Worm (Caenorhabditis elegans) whole organism, young adult: ENCODE data around the gene T09F5.10.

Experiments
- T07F8.4 ChIP-seq: sonication (generic microtip); optimal IDR thresholded peaks from 2 replicates; lab custom pipeline; 2016; ENCODE audit warnings: mild to moderate bottlenecking, missing genetic modification characterization, moderate library complexity, missing compliant biosample characterization
- cebp-2 ChIP-seq: fragments of 200-800 bp; sonication (Bioruptor generic); IDR thresholded peaks from 2 replicates; pipeline ENCODE4 v1.3.6; 2022; ENCODE audit warnings: missing genetic modification characterization, missing compliant biosample characterization
- ceh-58 ChIP-seq: fragments of 200-800 bp; sonication (Bioruptor generic); IDR thresholded peaks from 2 replicates; pipeline ENCODE4 v1.3.6; 2022; ENCODE audit warnings: missing genetic modification characterization, missing compliant biosample characterization
- lag-1 ChIP-seq: fragments of 200-800 bp; sonication (Bioruptor generic); IDR thresholded peaks from 2 replicates; pipeline ENCODE4 v1.3.6; 2022; ENCODE audit warnings: missing genetic modification reagents, missing genetic modification characterization, missing compliant biosample characterization
- mxl-1 ChIP-seq: sonication (generic microtip); optimal IDR thresholded peaks from 2 replicates; lab custom pipeline; 2016; ENCODE audit warnings: missing genetic modification characterization, missing compliant biosample characterization
- nfya-1 ChIP-seq: sonication (generic microtip); optimal IDR thresholded peaks from 2 replicates; lab custom pipeline; 2017; ENCODE audit warnings: antibody characterized with exemption, missing compliant biosample characterization, missing genetic modification characterization, borderline replicate concordance; ENCODE audit not compliant: insufficient read depth
- rcor-1 ChIP-seq: fragments of 200-800 bp; sonication (Bioruptor generic); IDR thresholded peaks from 2 replicates; pipeline ENCODE4 v1.3.6; 2022; ENCODE audit warnings: missing genetic modification reagents, missing genetic modification characterization, missing compliant biosample characterization
- repo-1 ChIP-seq: sonication (generic microtip); optimal IDR thresholded peaks from 2 replicates; lab custom pipeline; 2017; ENCODE audit warnings: mild to moderate bottlenecking, missing genetic modification characterization, missing compliant biosample characterization
- unc-62 ChIP-seq: fragments of 150-350 bp; optimal IDR thresholded peaks from 2 replicates; lab custom pipeline; 2014; ENCODE audit warnings: missing biosample characterization, missing genetic modification reagents, missing genetic modification characterization

DNA sequence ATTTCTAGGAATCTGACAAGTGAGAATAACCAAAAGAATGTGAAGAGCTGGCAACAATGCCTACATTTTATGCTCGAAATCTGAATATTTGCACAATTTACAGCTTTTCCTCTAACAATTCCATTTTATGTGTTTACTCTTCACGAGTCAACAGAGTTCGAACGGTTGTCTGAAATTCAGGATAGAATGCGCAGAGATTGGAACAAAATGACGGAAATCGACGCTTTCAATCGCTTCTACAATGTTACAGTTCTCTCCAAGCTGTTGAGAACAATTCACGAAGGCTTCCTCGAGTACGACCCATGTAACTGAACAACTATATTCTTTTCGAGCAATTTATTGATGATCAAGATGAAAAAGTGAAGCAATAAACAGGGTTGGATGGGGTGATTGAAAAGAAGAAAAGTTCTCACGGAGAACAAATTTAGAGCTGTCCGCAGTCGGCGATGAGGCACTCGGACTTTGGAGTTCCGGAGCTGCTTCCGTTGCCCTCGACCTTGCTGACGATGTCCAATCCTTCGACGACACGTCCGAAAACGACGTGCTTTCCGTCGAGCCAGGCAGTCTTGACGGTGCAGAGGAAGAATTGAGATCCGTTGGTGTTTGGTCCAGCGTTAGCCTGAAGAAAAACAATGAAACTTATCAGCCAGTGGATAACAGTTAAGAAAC lies 6.5 kb downstream of the T09F5.10 start, which contains the start of gene Y75B12B.3:
- no peak for TF ChIP-seq mxl-1 (tag; lab: Kevin White, UChicago)
- TF ChIP-seq unc-62 (GFP tag; lab: Kevin White, UChicago), result no peak
- TF ChIP-seq nfya-1 (tag; lab: Kevin White, UChicago), result no peak
- TF ChIP-seq cebp-2 (GFP tag; lab: Robert Waterston, UW), result no peak
- no peak for TF ChIP-seq repo-1 (tag; lab: Kevin White, UChicago)
- TF ChIP-seq ceh-58 (GFP tag; lab: Robert Waterston, UW), result no peak
- TF ChIP-seq T07F8.4, result no peak
- TF ChIP-seq rcor-1 (GFP tag; lab: Robert Waterston, UW), result peak; percentile 5; the same call in 1 of the 2 replicates
- no peak for TF ChIP-seq lag-1 (GFP tag; lab: Robert Waterston, UW)
